Worm (Caenorhabditis elegans) whole organism, L2 larva: ENCODE measurements around the gene aakg-1.

Experiments
- aly-2 ChIP-seq: fragments of 150-350 bp; optimal IDR thresholded peaks from 2 replicates; lab custom pipeline; 2014; ENCODE audit warnings: missing biosample characterization, missing genetic modification characterization
- ama-1 ChIP-seq: fragments of 150-350 bp; optimal IDR thresholded peaks from 2 replicates; lab custom pipeline; 2018; ENCODE audit warnings: inconsistent platforms
- fos-1 ChIP-seq: fragments of 150-350 bp; optimal IDR thresholded peaks from 2 replicates; lab custom pipeline; 2014; ENCODE audit warnings: missing biosample characterization, missing genetic modification characterization
- lin-11 ChIP-seq: fragments of 150-350 bp; sonication (generic microtip); optimal IDR thresholded peaks from 2 replicates; lab custom pipeline; 2014; ENCODE audit warnings: missing biosample characterization, missing genetic modification characterization, inconsistent platforms, mixed read lengths
- lin-39 ChIP-seq: fragments of 150-350 bp; optimal IDR thresholded peaks from 2 replicates; lab custom pipeline; 2014; ENCODE audit warnings: missing biosample characterization, missing genetic modification reagents, missing genetic modification characterization
- lsy-2 ChIP-seq, 2 experiments: fragments of 150-350 bp in 1 of 2; sonication (generic microtip) in 1 of 2; optimal IDR thresholded peaks; 2 replicates each; lab custom pipeline; 2014 to 2017; ENCODE audit warnings: missing biosample characterization in 2 of 2, missing genetic modification characterization in 2 of 2
- nhr-12 ChIP-seq: fragments of 150-350 bp; optimal IDR thresholded peaks from 2 replicates; lab custom pipeline; 2014; ENCODE audit warnings: missing biosample characterization, missing genetic modification characterization
- nhr-237 ChIP-seq: fragments of 150-350 bp; optimal IDR thresholded peaks from 2 replicates; lab custom pipeline; 2014; ENCODE audit warnings: missing biosample characterization, missing genetic modification characterization
- nhr-6 ChIP-seq: fragments of 150-350 bp; optimal IDR thresholded peaks from 2 replicates; lab custom pipeline; 2014; ENCODE audit warnings: missing biosample characterization, missing genetic modification characterization
- nhr-77 ChIP-seq: fragments of 150-350 bp; optimal IDR thresholded peaks from 2 replicates; lab custom pipeline; 2014; ENCODE audit warnings: missing biosample characterization, missing genetic modification characterization
- snpc-4 ChIP-seq: fragments of 150-350 bp; optimal IDR thresholded peaks from 2 replicates; lab custom pipeline; 2014; ENCODE audit warnings: missing biosample characterization, missing genetic modification characterization
- unc-39 ChIP-seq: fragments of 150-350 bp; optimal IDR thresholded peaks from 2 replicates; lab custom pipeline; 2014; ENCODE audit warnings: missing biosample characterization, missing genetic modification characterization
- unc-62 ChIP-seq: fragments of 150-350 bp; optimal IDR thresholded peaks from 2 replicates; lab custom pipeline; 2014; ENCODE audit warnings: missing biosample characterization, missing genetic modification reagents, missing genetic modification characterization
- zag-1 ChIP-seq: fragments of 150-350 bp; optimal IDR thresholded peaks from 2 replicates; lab custom pipeline; 2014; ENCODE audit warnings: missing biosample characterization, missing genetic modification characterization

DNA sequence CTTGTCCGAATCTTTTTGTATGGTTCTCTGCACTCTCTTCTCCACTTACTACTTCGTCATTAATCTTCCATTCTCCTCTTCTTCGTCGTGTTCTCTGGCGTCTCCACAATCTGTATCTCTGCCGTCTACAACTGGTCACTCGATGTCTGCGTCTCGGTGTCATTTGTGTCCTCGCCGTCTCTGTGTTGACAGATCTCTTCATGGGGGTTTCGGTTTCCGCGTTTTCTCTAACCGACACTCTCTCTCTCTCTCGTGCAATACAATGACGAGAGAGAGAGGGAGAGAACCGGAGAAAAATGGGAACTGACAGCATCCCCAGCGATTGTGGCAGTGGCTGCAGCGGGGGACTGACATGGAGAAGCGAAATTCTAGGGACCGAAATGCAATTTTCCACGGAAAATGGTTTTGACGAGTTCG lies 37.3 kb upstream of the aakg-1 start:
- TF ChIP-seq nhr-237 (peak; percentile 90), ama-1 (peak; percentile 87), lsy-2 (tag; optimal IDR thresholded peaks at IDR 0.05; lab: Kevin White, UChicago) (peak; percentile 89 to 97), snpc-4 (tag; lab: Kevin White, UChicago) (peak; percentile 84), nhr-12 (peak; percentile 63), unc-62 (GFP tag; lab: Kevin White, UChicago) (peak; percentile 100), aly-2 (tag; lab: Kevin White, UChicago) (no peak), unc-39 (peak; percentile 38), fos-1 (tag; lab: Kevin White, UChicago) (peak; percentile 99), lin-39 (tag; lab: Kevin White, UChicago) (peak; percentile 86), lin-11 (tag; lab: Kevin White, UChicago) (peak; percentile 97), nhr-77 (tag; lab: Kevin White, UChicago) (peak; percentile 79), zag-1 (tag; lab: Kevin White, UChicago) (peak; percentile 98), nhr-6 (tag; lab: Kevin White, UChicago) (peak; percentile 98)
